Worm (Caenorhabditis elegans): Measurements from ENCODE around the gene nhl-1.

ce11 chrIII:9125789-9126304 is 27.9 kb downstream of the nhl-1 start, which contains the start of gene sec-16A.1:
- TF ChIP-seq ama-1 (optimal IDR thresholded peaks at IDR 0.05): no peak
- no peak for TF ChIP-seq ceh-36 (tag; optimal IDR thresholded peaks at IDR 0.05)
- TF ChIP-seq F13C5.2 (tag; optimal IDR thresholded peaks at IDR 0.05): no peak
- no peak for TF ChIP-seq tra-4 (tag; optimal IDR thresholded peaks at IDR 0.05)
- no peak for TF ChIP-seq tbx-11 (GFP tag; IDR thresholded peaks at IDR 0.05)

Data from whole organism, early embryonic.